Fruit fly (Drosophila melanogaster) whole organism: ENCODE measurements around the gene CG5641.
A peak's percentile ranks its signal among the peaks of the same experiment; 100 is the strongest.

Source experiments
- CG8478 ChIP-seq: fragments of >200 bp; optimal IDR thresholded peaks from 2 replicates; lab custom pipeline; 2018; ENCODE audit warnings: inconsistent platforms
- Dll ChIP-seq: fragments of >200 bp; optimal IDR thresholded peaks from 2 replicates; lab custom pipeline; 2017
- EcR ChIP-seq, 2 experiments: fragments of >200 bp; optimal IDR thresholded peaks; 2 replicates each; lab custom pipeline; 2017; ENCODE audit warnings: missing biosample characterization in 2 of 2, missing genetic modification characterization in 2 of 2, missing genetic modification reagents in 2 of 2
- pan ChIP-seq: fragments of >200 bp; optimal IDR thresholded peaks from 2 replicates; lab custom pipeline; 2017
- psq ChIP-seq: fragments of >200 bp; optimal IDR thresholded peaks from 2 replicates; lab custom pipeline; 2017
- usp ChIP-seq: fragments of >200 bp; optimal IDR thresholded peaks from 2 replicates; lab custom pipeline; 2017; ENCODE audit warnings: missing biosample characterization, missing genetic modification characterization, mixed read lengths

Gene CG5641

DNA sequence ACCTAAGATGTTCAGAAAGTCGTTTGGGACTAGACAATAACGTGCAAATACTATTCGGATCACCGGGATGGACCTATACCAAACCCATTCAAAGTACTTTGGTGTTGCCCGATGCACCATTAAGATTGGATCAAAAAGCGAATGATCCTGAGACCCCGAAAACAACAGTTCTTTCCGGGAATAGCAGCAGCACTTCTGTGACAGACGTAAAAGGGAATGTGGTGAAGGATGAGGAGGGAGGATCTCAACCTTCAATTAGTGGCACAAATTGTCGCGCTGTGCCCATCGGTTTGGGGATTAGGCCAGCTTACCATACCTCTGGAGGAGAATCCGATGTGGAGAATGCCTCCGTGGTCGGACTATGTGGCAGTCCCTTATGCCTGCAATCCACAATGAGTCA is 19.3 kb upstream of the CG5641 start:
- no peak for TF ChIP-seq CG8478

dm6 chr3R:12447353-12447752 is 18.3 kb upstream of the CG5641 start, which contains the start of gene vrs:
Gene vrs, plus strand, starts transcription at chr3R:12447653.
- no peak for TF ChIP-seq EcR (GFP tag; optimal IDR thresholded peaks at IDR 0.05; lab: Kevin White, UChicago)
- TF ChIP-seq psq (lab: Kevin White, UChicago): no peak
- TF ChIP-seq CG8478: no peak
- no peak for TF ChIP-seq usp (GFP tag; lab: Kevin White, UChicago)
- TF ChIP-seq Dll (lab: Kevin White, UChicago): no peak
- no peak for TF ChIP-seq pan (lab: Kevin White, UChicago)

DNA sequence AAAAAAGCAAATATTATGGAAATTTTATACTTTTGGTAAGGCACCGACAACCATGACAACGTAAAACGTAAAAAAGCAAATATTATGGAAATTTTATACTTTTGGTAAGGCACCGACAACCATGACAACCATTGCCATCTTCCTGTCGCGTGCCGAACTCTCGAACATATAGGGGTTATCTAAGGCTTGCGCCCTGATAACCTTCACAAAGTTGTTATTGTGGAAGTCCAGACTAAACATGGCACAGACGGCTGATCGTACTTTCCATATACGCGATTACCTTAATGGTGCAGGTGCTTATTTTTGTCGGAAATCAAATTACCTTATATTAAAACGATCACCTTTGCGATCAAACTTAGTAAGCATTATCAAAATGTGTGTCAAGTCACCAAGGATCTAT is 16.4 kb upstream of the CG5641 start:
- TF ChIP-seq pan (lab: Kevin White, UChicago) (no peak), usp (GFP tag; lab: Kevin White, UChicago) (no peak), EcR (GFP tag; optimal IDR thresholded peaks at IDR 0.05; lab: Kevin White, UChicago) (no peak), CG8478 (no peak), Dll (lab: Kevin White, UChicago) (no peak), psq (lab: Kevin White, UChicago) (no peak)

dm6 chr3R:12443769-12444168 is 14.7 kb upstream of the CG5641 start:
- no peak for TF ChIP-seq usp (GFP tag; lab: Kevin White, UChicago)
- no peak for TF ChIP-seq EcR (GFP tag; optimal IDR thresholded peaks at IDR 0.05; lab: Kevin White, UChicago)
- TF ChIP-seq CG8478: no peak
- no peak for TF ChIP-seq Dll (lab: Kevin White, UChicago)
- no peak for TF ChIP-seq pan (lab: Kevin White, UChicago)
- no peak for TF ChIP-seq psq (lab: Kevin White, UChicago)

DNA sequence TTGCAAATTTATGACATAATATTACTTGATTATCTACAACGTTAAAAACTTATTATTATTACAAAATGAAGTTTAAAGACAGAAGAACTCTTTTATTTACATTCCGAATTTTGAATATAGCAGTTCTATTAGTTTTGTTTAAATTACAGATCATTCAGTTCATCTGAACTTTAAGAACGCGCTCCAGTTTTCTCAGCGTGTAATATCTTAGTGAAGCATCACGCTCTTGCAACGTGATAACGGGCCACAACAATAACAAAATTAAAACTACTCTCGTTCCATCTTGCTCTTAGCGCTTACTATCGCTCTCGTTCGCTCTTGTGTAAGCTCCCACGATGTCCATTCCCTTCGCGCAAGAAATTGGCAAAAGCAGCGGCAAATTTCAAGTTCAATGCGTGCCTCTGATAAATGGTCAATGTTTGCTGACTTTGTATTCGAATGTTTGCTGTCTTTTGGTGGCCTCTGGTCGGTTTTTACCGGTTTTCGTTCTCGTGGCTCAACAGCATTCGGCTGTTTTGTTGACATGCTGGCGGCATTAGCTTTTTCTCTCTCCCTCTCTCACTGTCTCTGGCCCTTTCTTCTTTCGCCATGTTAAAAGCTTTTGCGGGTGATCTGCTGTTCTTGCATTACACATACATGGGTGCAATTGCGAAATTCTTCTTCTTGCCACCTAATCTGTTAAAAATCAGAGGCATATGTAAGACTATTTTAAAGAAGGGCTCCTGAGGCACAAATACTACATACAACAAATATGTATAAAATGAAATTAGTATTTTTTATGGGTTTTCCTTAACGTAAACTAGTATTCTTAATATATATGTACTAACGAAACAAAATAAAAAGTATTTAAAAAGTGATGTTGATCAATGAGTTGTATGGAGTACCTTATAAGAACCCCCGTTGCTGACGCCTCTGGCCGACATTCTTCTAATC is 13.8 kb upstream of the CG5641 start:
- TF ChIP-seq CG8478: peak; percentile 7
- no peak for TF ChIP-seq EcR (GFP tag; optimal IDR thresholded peaks at IDR 0.05; lab: Kevin White, UChicago)
- no peak for TF ChIP-seq Dll (lab: Kevin White, UChicago)
- TF ChIP-seq psq (lab: Kevin White, UChicago): no peak

- TF ChIP-seq pan (lab: Kevin White, UChicago) (no peak), CG8478 (no peak), Dll (lab: Kevin White, UChicago) (no peak), EcR (GFP tag; optimal IDR thresholded peaks at IDR 0.05; lab: Kevin White, UChicago) (no peak), psq (lab: Kevin White, UChicago) (no peak), usp (GFP tag; lab: Kevin White, UChicago) (no peak)
These were observed 12.0 kb upstream of the CG5641 start for dm6 chr3R:12441008-12441606.

- TF ChIP-seq CG8478 (no peak), psq (lab: Kevin White, UChicago) (no peak), EcR (GFP tag; optimal IDR thresholded peaks at IDR 0.05; lab: Kevin White, UChicago) (no peak), pan (lab: Kevin White, UChicago) (no peak), usp (GFP tag; lab: Kevin White, UChicago) (no peak), Dll (lab: Kevin White, UChicago) (no peak)
These were observed 10.5 kb upstream of the CG5641 start, which contains the start of gene Desat1 for dm6 chr3R:12439401-12440143. Gene Desat1, plus strand, starts transcription at chr3R:12439600.

DNA sequence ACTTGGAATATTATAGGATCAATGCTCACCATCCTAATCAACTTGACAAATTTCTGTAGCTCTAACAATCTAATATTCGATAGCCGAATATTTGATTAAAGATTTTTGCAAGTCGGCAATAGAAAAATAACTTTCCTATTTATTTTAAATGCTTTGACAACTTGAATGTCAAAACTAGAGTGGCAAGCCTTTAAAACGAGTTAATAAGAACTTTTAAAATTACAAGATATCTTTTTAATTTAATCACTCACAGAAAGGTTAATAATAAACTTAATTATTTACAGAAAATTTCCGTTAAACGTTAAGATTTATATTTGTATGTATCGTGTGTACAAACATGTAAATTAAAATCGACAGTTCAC is 9.9 kb upstream of the CG5641 start, which contains the start of the genes CG17207 and CG46427:
Gene CG17207 (minus strand): TSS at position 101 of the 362 bp plus-strand sequence.
Gene CG46427 (minus strand): TSS at position 101 of the 362 bp plus-strand sequence.
- no peak for TF ChIP-seq usp (GFP tag; lab: Kevin White, UChicago)
- no peak for TF ChIP-seq pan (lab: Kevin White, UChicago)
- TF ChIP-seq Dll (lab: Kevin White, UChicago): no peak
- no peak for TF ChIP-seq psq (lab: Kevin White, UChicago)
- TF ChIP-seq EcR (GFP tag; optimal IDR thresholded peaks at IDR 0.05; lab: Kevin White, UChicago): no peak
- no peak for TF ChIP-seq CG8478

- TF ChIP-seq pan (lab: Kevin White, UChicago): no peak
- TF ChIP-seq Dll (lab: Kevin White, UChicago): no peak
- TF ChIP-seq psq (lab: Kevin White, UChicago): no peak
- no peak for TF ChIP-seq usp (GFP tag; lab: Kevin White, UChicago)
- TF ChIP-seq CG8478: no peak
- no peak for TF ChIP-seq EcR (GFP tag; optimal IDR thresholded peaks at IDR 0.05; lab: Kevin White, UChicago)
These were observed 6.9 kb upstream of the CG5641 start, which contains the start of gene Desat2 for dm6 chr3R:12435948-12436347. Gene Desat2, plus strand, starts transcription at chr3R:12436248.

DNA sequence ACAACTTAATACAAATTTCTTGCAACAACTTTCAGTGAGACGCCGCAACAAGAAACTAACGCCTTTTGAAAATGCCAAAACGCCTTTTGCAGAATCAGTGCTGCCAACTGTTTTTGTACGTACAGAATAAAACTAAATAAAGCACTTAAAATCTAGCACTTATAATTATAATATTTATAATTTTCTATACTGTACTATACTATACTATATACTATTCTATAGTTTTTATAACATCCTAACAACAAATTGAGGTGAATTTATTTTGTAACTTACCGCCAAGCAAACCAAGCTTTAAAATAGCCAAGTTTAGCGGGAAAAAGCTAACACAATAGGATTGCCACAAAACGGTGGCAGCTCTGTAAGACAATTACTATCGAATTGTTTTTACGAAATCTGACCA is 4.7 kb upstream of the CG5641 start, which contains the start of the genes Aos1 and Srlp:
Gene Aos1 (minus strand): TSS at position 59 of the 400 bp plus-strand sequence.
Gene Srlp (plus strand): TSS at position 335 of the 400 bp plus-strand sequence.
- TF ChIP-seq psq (lab: Kevin White, UChicago): no peak
- TF ChIP-seq pan (lab: Kevin White, UChicago): no peak
- TF ChIP-seq usp (GFP tag; lab: Kevin White, UChicago): no peak

dm6 chr3R:12431030-12431489 is 2.0 kb upstream of the CG5641 start, which contains the start of gene Prosalpha2:
Gene Prosalpha2, plus strand, starts transcription at chr3R:12431321.
- TF ChIP-seq CG8478 (no peak), usp (GFP tag; lab: Kevin White, UChicago) (no peak), EcR (GFP tag; optimal IDR thresholded peaks at IDR 0.05; lab: Kevin White, UChicago) (no peak), pan (lab: Kevin White, UChicago) (no peak), psq (lab: Kevin White, UChicago) (no peak), Dll (lab: Kevin White, UChicago) (no peak)
